Fruit fly (Drosophila melanogaster): ENCODE results near the gene GstD7.
A peak's percentile ranks its signal among the peaks of the same experiment; 100 is the strongest.

The GstD7 gene

DNA sequence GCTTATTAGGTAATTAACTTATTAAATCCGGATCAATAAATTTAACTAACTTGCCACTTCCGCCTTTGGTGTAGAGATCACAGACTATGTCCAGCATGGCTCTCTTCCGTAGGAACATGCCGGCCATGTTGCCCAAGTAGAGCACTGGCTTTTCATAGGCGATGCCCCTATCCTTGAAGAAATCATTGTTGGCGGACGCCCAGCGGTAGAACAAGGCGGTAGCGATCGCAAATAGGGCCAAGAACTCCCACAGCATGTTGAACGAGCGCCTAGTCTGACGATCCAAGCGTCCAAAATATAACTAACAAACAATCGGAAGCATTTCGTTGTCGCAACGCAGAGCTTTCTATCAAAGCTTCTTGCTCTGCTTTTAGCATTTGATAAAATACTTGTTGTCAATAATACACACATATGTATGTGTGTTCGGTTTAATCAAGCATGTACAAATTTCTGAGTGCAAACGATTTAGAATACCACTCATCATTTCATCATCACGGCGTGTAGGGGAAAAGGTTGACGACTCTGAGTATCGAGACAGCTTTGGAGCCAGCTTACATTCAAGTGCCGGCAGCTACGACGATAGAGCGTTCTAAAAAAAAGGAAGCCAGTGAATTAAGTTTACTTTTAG is 20.4 kb downstream of the GstD7 start, which contains the start of gene Cyp9f3:
TSS of gene Cyp9f3 (minus strand) at position 310 of the 628 bp plus-strand sequence.
- TF ChIP-seq dsx (GFP tag; optimal IDR thresholded peaks at IDR 0.05; ENCODE audit: poor library complexity, severe bottlenecking): no peak
- TF ChIP-seq CG6276 (GFP tag; optimal IDR thresholded peaks at IDR 0.05): no peak
- no peak for TF ChIP-seq pdm3 (GFP tag; optimal IDR thresholded peaks at IDR 0.05)
- TF ChIP-seq CG7368 (GFP tag; optimal IDR thresholded peaks at IDR 0.05): no peak
- no peak for TF ChIP-seq CG3032 (tag; optimal IDR thresholded peaks at IDR 0.05)
- TF ChIP-seq CG3919 (GFP tag; optimal IDR thresholded peaks at IDR 0.05): no peak
- TF ChIP-seq acj6 (GFP tag; optimal IDR thresholded peaks at IDR 0.05): no peak
- TF ChIP-seq CG11762 (GFP tag; optimal IDR thresholded peaks at IDR 0.05; ENCODE audit: insufficient read depth): no peak
- no peak for TF ChIP-seq CG1621 (tag; optimal IDR thresholded peaks at IDR 0.05)
- no peak for TF ChIP-seq Gug (GFP tag; IDR thresholded peaks at IDR 0.05)
- TF ChIP-seq CG6808 (GFP tag; optimal IDR thresholded peaks at IDR 0.05): no peak
- TF ChIP-seq svp (GFP tag): peak; percentile 43
- peak; percentile 44 for TF ChIP-seq vri (GFP tag; optimal IDR thresholded peaks at IDR 0.05)
- TF ChIP-seq Ets96B (tag; optimal IDR thresholded peaks at IDR 0.05): no peak
- TF ChIP-seq Eip75B (GFP tag; optimal IDR thresholded peaks at IDR 0.05): no peak
- no peak for TF ChIP-seq CG10669 (GFP tag; optimal IDR thresholded peaks at IDR 0.05)
- TF ChIP-seq CG16779 (tag; optimal IDR thresholded peaks at IDR 0.05): no peak
- TF ChIP-seq CG15336 (GFP tag; IDR thresholded peaks at IDR 0.05): no peak

DNA sequence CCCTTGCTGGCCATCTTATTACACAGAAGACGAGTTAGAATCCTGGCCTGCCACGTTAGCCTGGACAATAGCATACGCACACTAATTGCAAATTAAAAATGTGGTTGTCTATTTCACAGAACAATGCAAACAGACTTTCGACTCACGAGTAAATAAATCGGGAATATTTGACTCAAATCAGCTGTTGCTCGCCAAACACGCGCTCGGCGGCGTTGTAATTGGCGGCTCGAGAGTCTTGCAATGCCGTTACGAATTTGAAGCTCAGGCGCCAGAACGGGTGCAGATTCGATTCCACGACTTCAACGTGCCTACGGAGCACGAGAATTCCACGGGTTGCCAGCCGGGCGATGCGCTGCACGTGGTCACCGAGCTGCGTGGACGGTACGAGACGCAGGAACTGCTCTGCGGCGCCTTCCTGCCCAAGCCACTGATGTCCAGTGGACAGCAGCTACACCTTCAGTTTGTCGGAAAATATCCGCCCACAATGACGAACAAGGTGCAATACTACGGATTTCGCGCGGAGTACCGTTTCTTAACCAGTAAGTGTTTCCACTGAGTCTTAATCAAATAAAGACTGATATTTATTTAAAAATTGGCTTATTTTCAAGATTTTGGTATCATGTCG is 23.5 kb downstream of the GstD7 start, which contains the start of gene DNAlig3:
TSS of gene DNAlig3 (minus strand) at position 168 of the 625 bp plus-strand sequence.
- TF ChIP-seq Eip75B (GFP tag; optimal IDR thresholded peaks at IDR 0.05) (no peak), fkh (GFP tag; optimal IDR thresholded peaks at IDR 0.05) (peak; percentile 98), CG6854 (GFP tag; optimal IDR thresholded peaks at IDR 0.05) (peak; percentile 51)

DNA sequence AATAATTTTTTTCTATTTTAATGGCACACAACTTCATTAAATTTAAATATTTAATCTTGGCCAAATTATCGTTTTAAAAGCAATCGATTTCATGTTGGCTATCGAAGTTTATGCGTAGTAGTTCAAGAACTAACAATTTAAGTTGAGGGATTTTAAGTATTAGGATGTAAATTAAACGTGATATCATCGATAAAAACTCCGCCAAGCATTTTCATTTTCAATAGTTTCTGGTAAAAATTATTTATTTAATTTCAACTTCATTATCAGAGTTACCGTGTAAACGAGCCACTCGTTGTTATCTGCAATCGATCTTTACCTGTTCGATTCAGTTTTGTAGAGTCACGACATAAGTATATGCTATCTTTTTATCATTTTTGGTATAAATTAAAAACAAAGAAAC is 24.6 kb downstream of the GstD7 start:
- TF ChIP-seq svp (GFP tag): peak; percentile 99
- peak; percentile 93 for TF ChIP-seq acj6 (GFP tag; optimal IDR thresholded peaks at IDR 0.05)
- peak in 1 of 2 experiments; percentile 94 for TF ChIP-seq salr (GFP tag; optimal IDR thresholded peaks at IDR 0.05)
- TF ChIP-seq CG6808 (GFP tag; optimal IDR thresholded peaks at IDR 0.05): peak; percentile 95
- peak; percentile 94 for TF ChIP-seq CG6276 (GFP tag; optimal IDR thresholded peaks at IDR 0.05)
- peak; percentile 96 for TF ChIP-seq CG31627 (GFP tag; optimal IDR thresholded peaks at IDR 0.05)
- TF ChIP-seq ss (GFP tag; optimal IDR thresholded peaks at IDR 0.05): peak; percentile 97 to 98
- TF ChIP-seq Sox15 (GFP tag; optimal IDR thresholded peaks at IDR 0.05): peak; percentile 90
- TF ChIP-seq eg (GFP tag; IDR thresholded peaks at IDR 0.05): peak; percentile 98
- peak; percentile 94 for TF ChIP-seq Hr39 (GFP tag; optimal IDR thresholded peaks at IDR 0.05)
- peak; percentile 98 for TF ChIP-seq dsx (GFP tag; optimal IDR thresholded peaks at IDR 0.05; ENCODE audit: poor library complexity, severe bottlenecking)
- TF ChIP-seq CG34406 (GFP tag; optimal IDR thresholded peaks at IDR 0.05): peak; percentile 97
- peak; percentile 96 for TF ChIP-seq Eip93F (GFP tag; optimal IDR thresholded peaks at IDR 0.05)
- TF ChIP-seq Met (GFP tag; optimal IDR thresholded peaks at IDR 0.05): peak; percentile 97
- TF ChIP-seq CG16779 (tag; optimal IDR thresholded peaks at IDR 0.05): peak; percentile 92
- peak; percentile 98 for TF ChIP-seq Ets96B (tag; optimal IDR thresholded peaks at IDR 0.05)
- TF ChIP-seq CG8119 (GFP tag; IDR thresholded peaks at IDR 0.05): peak; percentile 94
- TF ChIP-seq achi (GFP tag; optimal IDR thresholded peaks at IDR 0.05): peak; percentile 94
- peak; percentile 93 for TF ChIP-seq Blimp-1 (GFP tag; optimal IDR thresholded peaks at IDR 0.05)
- peak; percentile 75 for TF ChIP-seq CG11294 (GFP tag; IDR thresholded peaks at IDR 0.05)
- peak; percentile 96 for TF ChIP-seq CG6792 (GFP tag; optimal IDR thresholded peaks at IDR 0.05)
- TF ChIP-seq fd59A (GFP tag; optimal IDR thresholded peaks at IDR 0.05): peak; percentile 91
- peak; percentile 93 for TF ChIP-seq Hr4 (GFP tag; optimal IDR thresholded peaks at IDR 0.05)
- peak; percentile 88 for TF ChIP-seq CG4318 (GFP tag; optimal IDR thresholded peaks at IDR 0.05)
- TF ChIP-seq topi (GFP tag; optimal IDR thresholded peaks at IDR 0.05): peak; percentile 100
- peak; percentile 95 for TF ChIP-seq Eip75B (GFP tag; optimal IDR thresholded peaks at IDR 0.05)
- peak; percentile 98 for TF ChIP-seq CG7368 (GFP tag; optimal IDR thresholded peaks at IDR 0.05)
- TF ChIP-seq dac (GFP tag; optimal IDR thresholded peaks at IDR 0.05): peak; percentile 86
- peak; percentile 96 for TF ChIP-seq CG10669 (GFP tag; optimal IDR thresholded peaks at IDR 0.05)
- TF ChIP-seq CG6163 (GFP tag; IDR thresholded peaks at IDR 0.05): peak; percentile 100
- TF ChIP-seq Sox14 (GFP tag; optimal IDR thresholded peaks at IDR 0.05): peak; percentile 96
- TF ChIP-seq Eip78C (GFP tag): peak; percentile 99
- peak; percentile 92 for TF ChIP-seq CG32006 (GFP tag; optimal IDR thresholded peaks at IDR 0.05)
- peak; percentile 97 for TF ChIP-seq CG8632 (GFP tag; optimal IDR thresholded peaks at IDR 0.05)
